Fruit fly (Drosophila melanogaster): ENCODE data around the gene CG3436.

CG3436 gene

DNA sequence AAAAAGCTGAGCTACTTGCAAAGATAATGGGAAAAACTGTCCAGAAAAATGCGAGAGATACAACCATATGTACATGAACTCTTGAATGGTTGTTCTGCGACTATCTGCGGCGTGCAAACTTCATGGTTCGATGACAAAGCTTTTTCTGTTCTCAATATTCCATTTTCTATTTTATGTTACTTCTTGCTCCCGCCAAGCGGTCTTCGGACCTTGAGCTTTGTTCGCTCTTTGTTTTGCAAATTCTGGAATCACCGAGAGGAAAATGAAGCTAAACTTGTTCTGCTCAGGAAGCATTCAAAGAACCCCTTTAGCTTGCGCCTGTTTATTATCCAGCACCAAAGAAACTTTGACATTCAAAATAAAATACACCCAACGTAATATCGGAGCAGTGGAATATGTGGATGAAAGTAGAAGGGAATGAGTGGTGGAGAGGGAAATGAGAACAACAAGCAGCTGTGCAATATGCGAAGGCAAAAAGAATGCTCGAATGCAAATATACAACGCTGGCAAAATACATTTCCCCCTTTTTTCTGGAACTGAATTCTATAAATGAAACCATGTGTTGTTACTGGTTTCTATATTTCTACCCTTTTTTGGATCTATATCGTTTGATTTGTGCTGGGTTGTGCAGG, 12.6 kb downstream of the CG3436 start:
- TF ChIP-seq CG3919 (GFP tag; optimal IDR thresholded peaks at IDR 0.05) (no peak), net (GFP tag; optimal IDR thresholded peaks at IDR 0.05) (peak; percentile 25), achi (GFP tag; optimal IDR thresholded peaks at IDR 0.05) (no peak), CG4318 (GFP tag; optimal IDR thresholded peaks at IDR 0.05) (no peak), ss (GFP tag; optimal IDR thresholded peaks at IDR 0.05) (peak; percentile 82 to 84), CG31627 (GFP tag; optimal IDR thresholded peaks at IDR 0.05) (no peak), CG8319 (GFP tag; optimal IDR thresholded peaks at IDR 0.05) (no peak), Met (GFP tag; optimal IDR thresholded peaks at IDR 0.05) (no peak), lz (GFP tag; optimal IDR thresholded peaks at IDR 0.05) (no peak), CG15336 (GFP tag; IDR thresholded peaks at IDR 0.05) (no peak), Sox102F (GFP tag; optimal IDR thresholded peaks at IDR 0.05) (no peak), CG6276 (GFP tag; optimal IDR thresholded peaks at IDR 0.05) (peak; percentile 76), Eip93F (GFP tag; optimal IDR thresholded peaks at IDR 0.05) (no peak), CG6808 (GFP tag; optimal IDR thresholded peaks at IDR 0.05) (peak; percentile 76), Smox (GFP tag; optimal IDR thresholded peaks at IDR 0.05) (no peak), CG11902 (GFP tag; optimal IDR thresholded peaks at IDR 0.05) (no peak), cyc (GFP tag; optimal IDR thresholded peaks at IDR 0.05) (no peak), CG1621 (tag; optimal IDR thresholded peaks at IDR 0.05) (peak; percentile 12), dac (GFP tag; optimal IDR thresholded peaks at IDR 0.05) (no peak), acj6 (GFP tag; optimal IDR thresholded peaks at IDR 0.05) (no peak), OdsH (GFP tag; optimal IDR thresholded peaks at IDR 0.05) (no peak), fkh (GFP tag; optimal IDR thresholded peaks at IDR 0.05) (no peak), Eip78C (GFP tag) (peak; percentile 54), CG6163 (GFP tag; IDR thresholded peaks at IDR 0.05) (no peak; the same call in 1 of the 3 replicates), Lpt (GFP tag; optimal IDR thresholded peaks at IDR 0.05) (no peak), esn (GFP tag; optimal IDR thresholded peaks at IDR 0.05) (no peak), CG3032 (tag; optimal IDR thresholded peaks at IDR 0.05) (no peak), dsx (GFP tag; optimal IDR thresholded peaks at IDR 0.05; ENCODE audit: poor library complexity, severe bottlenecking) (peak; percentile 35), CG6854 (GFP tag; optimal IDR thresholded peaks at IDR 0.05) (no peak), CG6792 (GFP tag; optimal IDR thresholded peaks at IDR 0.05) (no peak), CG11762 (GFP tag; optimal IDR thresholded peaks at IDR 0.05; ENCODE audit: insufficient read depth) (no peak), Eip75B (GFP tag; optimal IDR thresholded peaks at IDR 0.05) (no peak), CG11294 (GFP tag; IDR thresholded peaks at IDR 0.05) (no peak), CG34406 (GFP tag; optimal IDR thresholded peaks at IDR 0.05) (no peak), Gug (GFP tag; IDR thresholded peaks at IDR 0.05) (no peak), Ets96B (tag; optimal IDR thresholded peaks at IDR 0.05) (no peak), spab (GFP tag; optimal IDR thresholded peaks at IDR 0.05) (peak; percentile 46), svp (GFP tag) (no peak), CG16779 (tag; optimal IDR thresholded peaks at IDR 0.05) (no peak), fd85E (GFP tag; optimal IDR thresholded peaks at IDR 0.05) (no peak), CG8632 (GFP tag; optimal IDR thresholded peaks at IDR 0.05) (no peak), Hr38 (GFP tag; optimal IDR thresholded peaks at IDR 0.05) (no peak), salr (GFP tag; optimal IDR thresholded peaks at IDR 0.05) (no peak), Ets21C (GFP tag; optimal IDR thresholded peaks at IDR 0.05) (no peak), CG9139 (GFP tag; optimal IDR thresholded peaks at IDR 0.05) (peak; percentile 72), Hr39 (GFP tag; optimal IDR thresholded peaks at IDR 0.05) (no peak), Sox15 (GFP tag; optimal IDR thresholded peaks at IDR 0.05) (no peak), vri (GFP tag; optimal IDR thresholded peaks at IDR 0.05) (peak; percentile 16), Sox14 (GFP tag; optimal IDR thresholded peaks at IDR 0.05) (peak; percentile 32), pdm3 (GFP tag; optimal IDR thresholded peaks at IDR 0.05) (no peak), CG10669 (GFP tag; optimal IDR thresholded peaks at IDR 0.05) (peak; percentile 39), topi (GFP tag; optimal IDR thresholded peaks at IDR 0.05) (no peak)

All from whole organism, prepupa.